Fruit fly (Drosophila melanogaster) whole organism, pupa: ENCODE results near the gene CG42818.

Source experiments
- CG8301 ChIP-seq: fragments of 200-800 bp; sonication (Bioruptor generic); optimal IDR thresholded peaks from 2 replicates; lab custom pipeline; 2018; ENCODE audit warnings: missing biosample characterization, mild to moderate bottlenecking, missing genetic modification characterization
- Ets98B ChIP-seq: fragments of 200-800 bp; sonication (Bioruptor generic); IDR thresholded peaks from 2 replicates; pipeline ENCODE4 v1.3.6; 2022; ENCODE audit warnings: missing biosample characterization, missing genetic modification characterization

- no peak for TF ChIP-seq CG8301 (tag; lab: Kevin White, UChicago)
- TF ChIP-seq Ets98B (GFP tag; lab: Robert Waterston, UW), result no peak
These were observed 20.0 kb downstream of the CG42818 start, which contains the start of the genes twe and CG4935 for dm6 chr2L:16261576-16262217.
